Worm (Caenorhabditis elegans) whole organism, L3 larva: ENCODE measurements around the gene elo-9.
A peak's percentile ranks its signal among the peaks of the same experiment; 100 is the strongest.

ENCODE experiments used
- ceh-82 ChIP-seq: fragments of 150-350 bp; optimal IDR thresholded peaks from 2 replicates; lab custom pipeline; 2014; ENCODE audit warnings: missing biosample characterization, missing genetic modification characterization
- elt-2 ChIP-seq: sonication (generic microtip); optimal IDR thresholded peaks from 2 replicates; lab custom pipeline; 2016; ENCODE audit warnings: missing genetic modification reagents, mild to moderate bottlenecking, missing genetic modification characterization, missing compliant biosample characterization
- fkh-10 ChIP-seq: sonication (generic microtip); optimal IDR thresholded peaks from 2 replicates; lab custom pipeline; 2017; ENCODE audit warnings: missing biosample characterization, missing genetic modification reagents, missing genetic modification characterization
- fos-1 ChIP-seq: fragments of 150-350 bp; optimal IDR thresholded peaks from 2 replicates; lab custom pipeline; 2014; ENCODE audit warnings: missing biosample characterization, missing genetic modification characterization
- jun-1 ChIP-seq: fragments of 150-350 bp; optimal IDR thresholded peaks from 2 replicates; lab custom pipeline; 2014; ENCODE audit warnings: missing biosample characterization, missing genetic modification reagents, missing genetic modification characterization
- lin-39 ChIP-seq: fragments of 150-350 bp; optimal IDR thresholded peaks from 2 replicates; lab custom pipeline; 2018; ENCODE audit warnings: missing biosample characterization, missing genetic modification reagents, missing genetic modification characterization
- lsy-12 ChIP-seq: sonication (generic microtip); optimal IDR thresholded peaks from 2 replicates; lab custom pipeline; 2016; ENCODE audit warnings: mild to moderate bottlenecking, missing genetic modification characterization, missing compliant biosample characterization
- nhr-237 ChIP-seq: fragments of 150-350 bp; optimal IDR thresholded peaks from 2 replicates; lab custom pipeline; 2014; ENCODE audit warnings: missing biosample characterization, missing genetic modification characterization
- nhr-25 ChIP-seq: sonication (generic microtip); optimal IDR thresholded peaks from 2 replicates; lab custom pipeline; 2017; ENCODE audit warnings: missing biosample characterization, missing genetic modification characterization
- snpc-4 ChIP-seq: fragments of 150-350 bp; optimal IDR thresholded peaks from 2 replicates; lab custom pipeline; 2014; ENCODE audit warnings: missing biosample characterization, missing genetic modification characterization
- unc-62 ChIP-seq: fragments of 150-350 bp; sonication (generic microtip); optimal IDR thresholded peaks from 4 replicates; lab custom pipeline; 2014; ENCODE audit warnings: missing biosample characterization, missing genetic modification reagents, missing genetic modification characterization
- ztf-4 ChIP-seq: fragments of 150-350 bp; optimal IDR thresholded peaks from 2 replicates; lab custom pipeline; 2014; ENCODE audit warnings: missing biosample characterization, missing genetic modification characterization

The elo-9 gene

ce11 chrII:14916848-14917247 is 47.1 kb downstream of the elo-9 start:
- TF ChIP-seq snpc-4 (tag; lab: Kevin White, UChicago): peak; percentile 42
- TF ChIP-seq ztf-4 (tag; lab: Kevin White, UChicago): no peak

DNA sequence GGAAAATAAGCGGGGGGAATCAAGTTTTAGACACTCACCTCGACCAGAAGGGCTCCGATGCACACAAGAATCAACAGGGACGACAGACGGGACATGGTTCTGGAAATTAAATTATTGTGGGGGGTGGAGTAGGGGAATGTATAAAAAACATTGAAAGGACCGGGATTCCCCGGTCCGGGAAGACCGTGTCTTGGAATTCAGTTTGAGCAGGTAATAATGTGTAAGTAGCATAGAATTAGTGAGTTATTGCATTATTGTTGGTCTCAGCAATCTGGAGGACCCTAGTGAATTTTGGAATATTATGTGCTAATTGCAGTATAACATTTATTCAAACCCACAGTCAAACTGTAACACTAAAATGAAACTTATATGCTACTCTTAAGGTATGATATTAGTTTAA is 53.6 kb downstream of the elo-9 start, which contains the start of gene R03C1.1:
TSS of gene R03C1.1 (minus strand) at position 101 of the 400 bp plus-strand sequence.
- TF ChIP-seq nhr-237 (tag; lab: Kevin White, UChicago) (no peak), lin-39 (tag; lab: Kevin White, UChicago) (no peak), fkh-10 (GFP tag; lab: Kevin White, UChicago) (no peak), unc-62 (GFP tag; lab: Kevin White, UChicago) (no peak), lsy-12 (tag; lab: Kevin White, UChicago) (no peak), jun-1 (tag; lab: Kevin White, UChicago) (no peak), nhr-25 (tag; lab: Kevin White, UChicago) (no peak), ceh-82 (tag; lab: Kevin White, UChicago) (no peak), elt-2 (tag; lab: Kevin White, UChicago) (no peak), fos-1 (tag; lab: Kevin White, UChicago) (no peak)
